Worm (Caenorhabditis elegans) whole organism, midembryonic: Measurements from ENCODE around the gene hsp-16.41.

Source experiments
- T22C8.4 ChIP-seq: fragments of 200-800 bp; sonication (Bioruptor generic); IDR thresholded peaks from 2 replicates; pipeline ENCODE4 v1.3.6; 2022; ENCODE audit warnings: missing genetic modification characterization, missing compliant biosample characterization
- cog-1 ChIP-seq: sonication (generic microtip); optimal IDR thresholded peaks from 2 replicates; lab custom pipeline; 2016; ENCODE audit warnings: missing genetic modification characterization, missing compliant biosample characterization
- flt-1 ChIP-seq: fragments of 200-800 bp; sonication (Bioruptor generic); IDR thresholded peaks from 2 replicates; pipeline ENCODE4 v1.3.6; 2022; ENCODE audit warnings: missing genetic modification characterization, missing compliant biosample characterization
- klf-2 ChIP-seq: fragments of 200-800 bp; sonication (Bioruptor generic); conservative IDR thresholded peaks from 2 replicates; pipeline ENCODE4 v1.3.6; 2022; ENCODE audit warnings: missing genetic modification reagents, missing genetic modification characterization, missing compliant biosample characterization
- med-1 ChIP-seq: sonication (generic microtip); optimal IDR thresholded peaks from 2 replicates; lab custom pipeline; 2017; ENCODE audit warnings: missing genetic modification characterization, mild to moderate bottlenecking, missing compliant biosample characterization, antibody characterized with exemption, missing genetic modification reagents; ENCODE audit not compliant: insufficient read depth
- ref-1 ChIP-seq: fragments of 200-800 bp; sonication (Bioruptor generic); conservative IDR thresholded peaks from 2 replicates; pipeline ENCODE4 v1.3.6; 2022; ENCODE audit warnings: missing genetic modification reagents, missing genetic modification characterization, missing compliant biosample characterization
- tab-1 ChIP-seq: fragments of 200-800 bp; sonication (Bioruptor generic); IDR thresholded peaks from 2 replicates; pipeline ENCODE4 v1.3.6; 2022; ENCODE audit warnings: missing genetic modification characterization, missing compliant biosample characterization
- ztf-23 ChIP-seq: fragments of 200-800 bp; sonication (Bioruptor generic); IDR thresholded peaks from 2 replicates; pipeline ENCODE4 v1.3.6; 2022; ENCODE audit warnings: missing genetic modification reagents, missing genetic modification characterization, missing compliant biosample characterization
- ztf-29 ChIP-seq: fragments of 200-800 bp; sonication (Bioruptor generic); IDR thresholded peaks from 2 replicates; pipeline ENCODE4 v1.3.6; 2022; ENCODE audit warnings: missing genetic modification reagents, missing genetic modification characterization, missing compliant biosample characterization

Gene hsp-16.41

ce11 chrV:1779136-1779535 lies 25.8 kb upstream of the hsp-16.41 start, which contains the start of gene F36H9.4:
Gene F36H9.4, minus strand, starts transcription at chrV:1779236.
- TF ChIP-seq ztf-29 (GFP tag; lab: Robert Waterston, UW) (no peak), tab-1 (GFP tag; lab: Robert Waterston, UW) (no peak), klf-2 (no peak), flt-1 (GFP tag; lab: Robert Waterston, UW) (no peak), med-1 (GFP tag; lab: Kevin White, UChicago) (no peak)

DNA sequence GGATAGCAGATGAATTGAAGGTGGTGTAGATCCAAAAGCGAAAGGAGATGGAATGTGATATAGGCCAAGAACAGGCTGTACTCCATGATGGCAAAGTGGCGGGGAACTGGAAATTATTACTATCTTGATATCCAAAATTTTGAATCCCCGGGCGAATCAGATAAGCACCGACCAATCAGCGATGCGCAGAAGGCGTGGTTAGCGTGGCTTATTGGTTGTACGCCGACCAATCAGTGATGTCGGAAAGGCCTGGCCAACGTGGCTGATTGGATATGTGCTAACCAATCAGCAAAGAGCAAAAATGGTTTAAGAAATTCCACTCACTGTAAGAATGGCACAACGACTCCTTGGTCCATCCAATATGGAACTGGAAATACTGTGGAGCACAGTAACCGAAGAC lies 25.0 kb upstream of the hsp-16.41 start:
- no peak for TF ChIP-seq med-1 (GFP tag; lab: Kevin White, UChicago)

- TF ChIP-seq klf-2 (no peak), ztf-23 (no peak), med-1 (GFP tag; lab: Kevin White, UChicago) (no peak), ref-1 (GFP tag; lab: Robert Waterston, UW) (no peak)
Observed at ce11 chrV:1781922-1782321, 23.1 kb upstream of the hsp-16.41 start, which contains the start of gene F36H9.5. Gene F36H9.5, minus strand, starts transcription at chrV:1782022.

DNA sequence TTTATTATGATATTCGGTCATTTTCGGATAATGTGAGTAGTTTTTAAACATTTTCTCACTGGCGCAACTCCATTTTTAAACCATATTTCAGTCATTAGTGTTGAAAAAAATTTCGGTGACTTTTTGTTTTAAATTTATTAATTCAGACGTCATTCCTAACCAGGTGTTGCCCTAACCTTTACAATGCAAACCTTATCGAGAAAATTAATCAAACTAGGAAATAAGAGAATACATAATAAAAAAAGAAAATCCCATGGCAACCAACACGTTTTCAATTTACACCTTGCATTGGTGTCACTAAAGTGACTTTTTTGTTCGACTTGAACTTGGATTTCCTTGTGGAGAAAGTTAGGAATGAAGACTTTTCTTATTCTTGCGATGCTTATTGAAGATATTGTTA lies 16.8 kb upstream of the hsp-16.41 start, which contains the start of gene F36H9.2:
F36H9.2 (plus strand) TSS at position 301 of the 400 bp plus-strand sequence.
- TF ChIP-seq flt-1 (GFP tag; lab: Robert Waterston, UW) (no peak), klf-2 (no peak), tab-1 (GFP tag; lab: Robert Waterston, UW) (no peak), ztf-23 (no peak), T22C8.4 (GFP tag; lab: Robert Waterston, UW) (no peak)

ce11 chrV:1789495-1789894 lies 15.5 kb upstream of the hsp-16.41 start:
- TF ChIP-seq ztf-29 (GFP tag; lab: Robert Waterston, UW) (no peak), T22C8.4 (GFP tag; lab: Robert Waterston, UW) (no peak), med-1 (GFP tag; lab: Kevin White, UChicago) (no peak), ref-1 (GFP tag; lab: Robert Waterston, UW) (no peak), cog-1 (tag; lab: Kevin White, UChicago) (no peak), klf-2 (no peak), ztf-23 (no peak), tab-1 (GFP tag; lab: Robert Waterston, UW) (no peak), flt-1 (GFP tag; lab: Robert Waterston, UW) (no peak)

DNA sequence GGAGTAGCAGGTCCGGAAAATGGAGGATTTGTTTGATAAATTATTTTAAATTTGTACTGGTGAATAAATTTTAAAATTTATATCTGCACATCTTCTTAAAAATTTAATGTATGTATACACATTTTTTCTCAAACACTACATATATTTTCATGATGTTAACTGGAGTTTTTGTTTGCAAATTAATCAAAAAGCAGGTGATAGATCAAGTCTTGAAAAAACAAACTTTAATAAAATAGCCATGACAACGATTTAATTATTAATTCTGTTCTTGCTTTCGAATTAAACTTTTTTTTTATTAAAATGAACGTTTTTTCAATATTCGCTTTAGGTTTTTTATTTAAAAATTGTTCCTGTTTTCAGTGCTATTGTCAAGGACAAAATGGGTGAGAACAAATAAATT lies 10.8 kb upstream of the hsp-16.41 start, which contains the start of gene F36H9.1:
F36H9.1 (plus strand) TSS at position 301 of the 400 bp plus-strand sequence.
- TF ChIP-seq tab-1 (GFP tag; lab: Robert Waterston, UW) (no peak), klf-2 (no peak), ztf-29 (GFP tag; lab: Robert Waterston, UW) (no peak), med-1 (GFP tag; lab: Kevin White, UChicago) (no peak), cog-1 (tag; lab: Kevin White, UChicago) (no peak), T22C8.4 (GFP tag; lab: Robert Waterston, UW) (no peak), ztf-23 (no peak), flt-1 (GFP tag; lab: Robert Waterston, UW) (no peak), ref-1 (GFP tag; lab: Robert Waterston, UW) (no peak)

DNA sequence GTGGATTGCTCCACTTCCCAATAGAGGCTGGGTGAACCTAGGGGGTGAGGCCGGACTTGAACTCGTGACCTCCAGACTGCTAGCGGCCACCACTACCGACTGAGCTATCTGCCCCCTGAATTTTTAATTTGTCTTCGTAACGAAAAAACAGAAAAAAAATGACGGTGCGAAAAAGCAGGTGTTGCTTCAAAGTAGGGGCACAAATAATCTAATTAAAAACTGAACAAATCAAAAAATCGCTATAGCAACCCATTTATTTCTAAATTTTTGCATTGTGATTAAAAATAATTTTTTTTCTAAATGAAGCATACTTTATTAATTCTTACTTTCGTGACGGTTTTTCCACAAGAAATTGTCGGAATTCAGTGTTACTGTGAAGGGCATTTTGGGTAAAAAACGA lies 7.1 kb upstream of the hsp-16.41 start, which contains the start of gene F36H9.10:
F36H9.10 (plus strand) TSS at position 301 of the 400 bp plus-strand sequence.
- TF ChIP-seq ref-1 (GFP tag; lab: Robert Waterston, UW) (no peak), ztf-29 (GFP tag; lab: Robert Waterston, UW) (no peak), T22C8.4 (GFP tag; lab: Robert Waterston, UW) (no peak), klf-2 (no peak), ztf-23 (no peak), tab-1 (GFP tag; lab: Robert Waterston, UW) (no peak), cog-1 (tag; lab: Kevin White, UChicago) (no peak), flt-1 (GFP tag; lab: Robert Waterston, UW) (no peak), med-1 (GFP tag; lab: Kevin White, UChicago) (no peak)

- TF ChIP-seq flt-1 (GFP tag; lab: Robert Waterston, UW) (no peak), ztf-29 (GFP tag; lab: Robert Waterston, UW) (no peak), tab-1 (GFP tag; lab: Robert Waterston, UW) (no peak), med-1 (GFP tag; lab: Kevin White, UChicago) (no peak), T22C8.4 (GFP tag; lab: Robert Waterston, UW) (no peak), ref-1 (GFP tag; lab: Robert Waterston, UW) (no peak), klf-2 (no peak)
Observed at ce11 chrV:1803043-1803442, 1.9 kb upstream of the hsp-16.41 start, which contains the start of gene srt-41. Gene srt-41, minus strand, starts transcription at chrV:1803143.

- TF ChIP-seq cog-1 (tag; lab: Kevin White, UChicago) (no peak), med-1 (GFP tag; lab: Kevin White, UChicago) (no peak), T22C8.4 (GFP tag; lab: Robert Waterston, UW) (no peak)
Observed at ce11 chrV:1804034-1804542, 890 bp upstream of the hsp-16.41 start.

- TF ChIP-seq flt-1 (GFP tag; lab: Robert Waterston, UW) (no peak), ztf-23 (no peak), tab-1 (GFP tag; lab: Robert Waterston, UW) (no peak), med-1 (GFP tag; lab: Kevin White, UChicago) (no peak)
Observed at ce11 chrV:1805724-1806316, 842 bp downstream of the hsp-16.41 start.
